Worm (Caenorhabditis elegans) whole organism, early embryonic: ENCODE measurements around the gene F45F2.11.

ENCODE experiments used
- B0310.2 ChIP-seq: sonication (generic microtip); optimal IDR thresholded peaks from 2 replicates; lab custom pipeline; 2016; ENCODE audit warnings: mild to moderate bottlenecking, missing genetic modification characterization, missing compliant biosample characterization
- ama-1 ChIP-seq: fragments of 150-350 bp; optimal IDR thresholded peaks from 2 replicates; lab custom pipeline; 2014
- ceh-13 ChIP-seq: fragments of 200-800 bp; sonication (Bioruptor generic); optimal IDR thresholded peaks from 2 replicates; lab custom pipeline; 2018; ENCODE audit warnings: mild to moderate bottlenecking, missing genetic modification characterization, missing compliant biosample characterization
- ceh-36 ChIP-seq: sonication (generic microtip); optimal IDR thresholded peaks from 2 replicates; lab custom pipeline; 2016; ENCODE audit warnings: missing genetic modification characterization, inconsistent platforms, missing compliant biosample characterization
- ets-7 ChIP-seq: sonication (generic microtip); optimal IDR thresholded peaks from 2 replicates; lab custom pipeline; 2016; ENCODE audit warnings: missing genotype, missing genetic modification characterization, missing compliant biosample characterization
- flt-1 ChIP-seq: fragments of 200-800 bp; sonication (Bioruptor generic); IDR thresholded peaks from 2 replicates; pipeline ENCODE4 v1.3.6; 2022; ENCODE audit warnings: missing genetic modification characterization, missing compliant biosample characterization
- hmbx-1 ChIP-seq: sonication (generic microtip); optimal IDR thresholded peaks from 2 replicates; lab custom pipeline; 2016; ENCODE audit warnings: mild to moderate bottlenecking, missing genetic modification characterization, missing compliant biosample characterization
- hnd-1 ChIP-seq: sonication (generic microtip); optimal IDR thresholded peaks from 2 replicates; lab custom pipeline; 2016; ENCODE audit warnings: missing genetic modification characterization, missing compliant biosample characterization
- pes-1 ChIP-seq: fragments of 200-800 bp; sonication (Bioruptor generic); IDR thresholded peaks from 2 replicates; pipeline ENCODE4 v1.3.6; 2022; ENCODE audit warnings: missing genetic modification reagents, missing genetic modification characterization, missing compliant biosample characterization
- scrt-1 ChIP-seq: fragments of 200-800 bp; sonication (Bioruptor generic); IDR thresholded peaks from 2 replicates; pipeline ENCODE4 v1.3.6; 2022; ENCODE audit warnings: missing genetic modification characterization, missing compliant biosample characterization
- tbx-37 ChIP-seq: fragments of 200-800 bp; sonication (Bioruptor generic); conservative IDR thresholded peaks from 2 replicates; pipeline ENCODE4 v1.3.6; 2022; ENCODE audit warnings: missing genetic modification reagents, missing genetic modification characterization, missing compliant biosample characterization
- tra-4 ChIP-seq: sonication (generic microtip); optimal IDR thresholded peaks from 2 replicates; lab custom pipeline; 2017; ENCODE audit warnings: missing genetic modification characterization, missing compliant biosample characterization

DNA sequence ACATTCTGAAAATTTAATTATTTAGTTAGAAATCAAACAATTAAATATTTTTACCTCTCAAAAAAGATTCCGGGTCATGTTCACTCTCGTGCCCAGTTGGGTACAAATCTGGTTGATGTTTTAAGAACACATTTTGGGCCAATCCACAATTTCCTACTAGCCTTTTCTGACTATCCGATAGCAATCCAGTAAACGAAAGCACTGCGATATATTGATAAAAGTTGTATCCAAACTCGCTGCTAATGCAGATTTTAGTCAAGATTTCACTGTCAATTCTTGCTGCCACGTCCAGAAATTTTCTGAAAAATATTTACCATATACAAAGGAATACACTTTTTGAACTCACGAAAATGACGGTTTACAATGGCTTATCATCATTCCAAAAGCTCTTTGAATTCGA, 48.5 kb upstream of the F45F2.11 start:
- no peak for TF ChIP-seq hmbx-1
- TF ChIP-seq ceh-36 (tag; lab: Kevin White, UChicago), result no peak
- TF ChIP-seq B0310.2, result no peak
- no peak for TF ChIP-seq ceh-13 (GFP tag; lab: Kevin White, UChicago)
- TF ChIP-seq ets-7 (tag; lab: Kevin White, UChicago), result no peak
- no peak for TF ChIP-seq ama-1 (lab: Kevin White, UChicago)
- TF ChIP-seq flt-1 (GFP tag; lab: Robert Waterston, UW), result no peak
- TF ChIP-seq tra-4, result no peak
- TF ChIP-seq hnd-1, result no peak
- TF ChIP-seq pes-1 (GFP tag; lab: Robert Waterston, UW), result no peak
- TF ChIP-seq tbx-37 (GFP tag; lab: Robert Waterston, UW), result no peak
- TF ChIP-seq scrt-1, result no peak
